Worm (Caenorhabditis elegans): Measurements from ENCODE around the gene Y17G9A.2.

DNA sequence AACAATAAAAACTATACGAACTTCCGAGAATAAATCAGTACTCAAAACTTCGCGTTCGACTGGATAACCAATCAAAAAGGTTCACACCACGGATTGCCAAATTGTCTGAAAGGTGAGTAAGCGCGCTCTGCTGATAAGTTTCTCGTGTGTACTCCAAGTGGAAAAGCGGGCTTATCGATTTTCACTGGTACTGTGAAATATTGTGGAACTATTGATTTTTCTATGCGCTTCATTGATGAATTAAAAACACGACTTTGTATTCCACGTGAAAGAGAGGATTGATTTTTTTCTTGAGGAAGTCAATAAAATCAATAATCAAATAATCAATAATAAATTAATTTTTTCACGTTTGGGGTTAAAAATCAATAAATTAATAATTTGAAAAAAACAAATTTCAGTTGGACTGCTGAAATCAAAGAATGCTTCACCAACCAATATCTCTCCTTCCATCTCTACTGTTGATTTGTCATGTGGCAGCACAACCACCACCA is 49.6 kb upstream of the Y17G9A.2 start, which contains the start of gene T08B6.4:
- no peak for TF ChIP-seq dao-5 (tag; optimal IDR thresholded peaks at IDR 0.05)
- no peak for TF ChIP-seq W03F9.2 (tag; optimal IDR thresholded peaks at IDR 0.05)
